Fruit fly (Drosophila melanogaster) whole organism, embryonic: Measurements from ENCODE around the gene CG43938.

ENCODE experiments used
- ATbp ChIP-seq: fragments of 200-800 bp; sonication (Bioruptor generic); optimal IDR thresholded peaks from 2 replicates; lab custom pipeline; 2017; ENCODE audit warnings: missing biosample characterization, mild to moderate bottlenecking, missing genetic modification characterization, missing genetic modification reagents
- Adf1 ChIP-seq: fragments of 200-800 bp; sonication (Bioruptor generic); IDR thresholded peaks from 2 replicates; pipeline ENCODE4 v1.3.6; 2022; ENCODE audit warnings: missing biosample characterization, missing genetic modification characterization
- B-H1 ChIP-seq: fragments of 200-800 bp; sonication (Bioruptor generic); IDR thresholded peaks from 3 replicates; pipeline ENCODE4 v1.3.6; 2022; ENCODE audit warnings: missing biosample characterization, missing genetic modification characterization
- CG12299 ChIP-seq: fragments of 200-800 bp; sonication (Bioruptor generic); optimal IDR thresholded peaks from 2 replicates; lab custom pipeline; 2018; ENCODE audit warnings: missing biosample characterization, mild to moderate bottlenecking, missing genetic modification characterization
- CG13123 ChIP-seq: fragments of 200-800 bp; sonication (Bioruptor generic); optimal IDR thresholded peaks from 2 replicates; lab custom pipeline; 2016; ENCODE audit warnings: missing biosample characterization, missing genetic modification characterization
- CG13894 ChIP-seq: fragments of 200-800 bp; sonication (Bioruptor generic); optimal IDR thresholded peaks from 3 replicates; lab custom pipeline; 2018; ENCODE audit warnings: missing biosample characterization, mild to moderate bottlenecking, missing genetic modification characterization, moderate library complexity
- CG14441 ChIP-seq: fragments of 200-800 bp; sonication (Bioruptor generic); IDR thresholded peaks from 2 replicates; pipeline ENCODE4 v1.3.6; 2022; ENCODE audit warnings: missing biosample characterization, missing genetic modification characterization
- CG14710 ChIP-seq: fragments of 200-800 bp; sonication (Bioruptor generic); optimal IDR thresholded peaks from 3 replicates; lab custom pipeline; 2019; ENCODE audit warnings: missing biosample characterization, mild to moderate bottlenecking, missing genetic modification characterization, moderate library complexity
- CG15073 ChIP-seq: fragments of 200-800 bp; sonication (Bioruptor generic); optimal IDR thresholded peaks from 2 replicates; lab custom pipeline; 2016; ENCODE audit warnings: missing biosample characterization, missing genetic modification characterization
- CG15479 ChIP-seq: fragments of 200-800 bp; sonication (Bioruptor generic); optimal IDR thresholded peaks from 3 replicates; lab custom pipeline; 2019; ENCODE audit warnings: missing biosample characterization, mild to moderate bottlenecking, missing genetic modification characterization, moderate library complexity
- CG15696 ChIP-seq: fragments of 200-800 bp; sonication (Bioruptor generic); optimal IDR thresholded peaks from 2 replicates; lab custom pipeline; 2019; ENCODE audit warnings: missing biosample characterization, mild to moderate bottlenecking, missing genetic modification characterization, moderate library complexity
- CG17328 ChIP-seq: fragments of 200-800 bp; sonication (Bioruptor generic); IDR thresholded peaks from 2 replicates; pipeline ENCODE4 v1.3.6; 2022; ENCODE audit warnings: missing biosample characterization, missing genetic modification characterization
- CG18619 ChIP-seq: fragments of 200-800 bp; sonication (Bioruptor generic); optimal IDR thresholded peaks from 3 replicates; lab custom pipeline; 2017; ENCODE audit warnings: missing biosample characterization, mild to moderate bottlenecking, missing genetic modification characterization
- CG2202 ChIP-seq: fragments of 200-800 bp; sonication (Bioruptor generic); optimal IDR thresholded peaks from 2 replicates; lab custom pipeline; 2018; ENCODE audit warnings: missing biosample characterization, mild to moderate bottlenecking, missing genetic modification characterization
- CG30431 ChIP-seq: fragments of 200-800 bp; sonication (Bioruptor generic); optimal IDR thresholded peaks from 2 replicates; lab custom pipeline; 2017; ENCODE audit warnings: missing biosample characterization, missing genetic modification characterization
- CG31365 ChIP-seq: fragments of 200-800 bp; sonication (Bioruptor generic); optimal IDR thresholded peaks from 2 replicates; lab custom pipeline; 2018; ENCODE audit warnings: missing biosample characterization, mild to moderate bottlenecking, missing genetic modification characterization
- CG5180 ChIP-seq: fragments of 200-800 bp; sonication (Bioruptor generic); optimal IDR thresholded peaks from 3 replicates; lab custom pipeline; 2017; ENCODE audit warnings: missing biosample characterization, missing genetic modification characterization, mild to moderate bottlenecking, moderate library complexity, missing genetic modification reagents
- CG6254 ChIP-seq: fragments of 200-800 bp; sonication (Bioruptor generic); optimal IDR thresholded peaks from 3 replicates; lab custom pipeline; 2017; ENCODE audit warnings: mild to moderate bottlenecking, missing biosample characterization, missing genetic modification reagents, missing genetic modification characterization
- CG6689 ChIP-seq: fragments of 200-800 bp; sonication (Bioruptor generic); IDR thresholded peaks from 2 replicates; pipeline ENCODE4 v1.3.6; 2022; ENCODE audit warnings: missing biosample characterization, missing genetic modification characterization
- CG7556 ChIP-seq: fragments of 200-800 bp; sonication (Bioruptor generic); optimal IDR thresholded peaks from 2 replicates; lab custom pipeline; 2017; ENCODE audit warnings: missing biosample characterization, mild to moderate bottlenecking, missing genetic modification characterization
- CG7987 ChIP-seq: fragments of 200-800 bp; sonication (Bioruptor generic); optimal IDR thresholded peaks from 2 replicates; lab custom pipeline; 2018; ENCODE audit warnings: missing biosample characterization, mild to moderate bottlenecking, missing genetic modification characterization, moderate library complexity
- CG8388 ChIP-seq: fragments of 200-800 bp; sonication (Bioruptor generic); optimal IDR thresholded peaks from 2 replicates; lab custom pipeline; 2019; ENCODE audit warnings: missing biosample characterization, mild to moderate bottlenecking, missing genetic modification characterization, moderate library complexity
- Deaf1 ChIP-seq: fragments of 200-800 bp; optimal IDR thresholded peaks from 3 replicates; lab custom pipeline; 2019; ENCODE audit warnings: missing biosample characterization, mild to moderate bottlenecking, missing genetic modification characterization, moderate library complexity
- Drgx ChIP-seq: fragments of 200-800 bp; sonication (Bioruptor generic); IDR thresholded peaks from 2 replicates; pipeline ENCODE4 v1.3.6; 2022; ENCODE audit warnings: missing biosample characterization, missing genetic modification characterization
- Eip74EF ChIP-seq, 2 experiments: fragments of 200-800 bp in 1 of 2; fragments of >200 bp in 1 of 2; sonication (Bioruptor generic) in 1 of 2; optimal IDR thresholded peaks; 2 replicates each; lab custom pipeline; 2017 to 2019; ENCODE audit warnings: missing biosample characterization in 2 of 2, missing genetic modification characterization in 2 of 2, mild to moderate bottlenecking in 1 of 2, moderate library complexity in 1 of 2
- HLH3B ChIP-seq: fragments of 200-800 bp; sonication (Bioruptor generic); IDR thresholded peaks from 2 replicates; pipeline ENCODE4 v1.3.6; 2022; ENCODE audit warnings: missing biosample characterization, missing genetic modification characterization
- HLHmδ ChIP-seq: fragments of 200-800 bp; sonication (Bioruptor generic); optimal IDR thresholded peaks from 2 replicates; lab custom pipeline; 2018; ENCODE audit warnings: missing biosample characterization, mild to moderate bottlenecking, missing genetic modification characterization, moderate library complexity
- HmgD ChIP-seq: fragments of 200-800 bp; sonication (Bioruptor generic); optimal IDR thresholded peaks from 3 replicates; lab custom pipeline; 2016; ENCODE audit warnings: missing biosample characterization, missing genetic modification characterization
- MTF-1 ChIP-seq: fragments of 200-800 bp; sonication (Bioruptor generic); optimal IDR thresholded peaks from 2 replicates; lab custom pipeline; 2018; ENCODE audit warnings: missing biosample characterization, mild to moderate bottlenecking, missing genetic modification characterization, borderline replicate concordance
- Max ChIP-seq: fragments of 200-800 bp; sonication (Bioruptor generic); optimal IDR thresholded peaks from 2 replicates; lab custom pipeline; 2016; ENCODE audit warnings: missing biosample characterization, mild to moderate bottlenecking, missing genetic modification characterization
- Meics ChIP-seq: fragments of 200-800 bp; sonication (Bioruptor generic); optimal IDR thresholded peaks from 2 replicates; lab custom pipeline; 2017; ENCODE audit warnings: missing biosample characterization, mild to moderate bottlenecking, missing genetic modification characterization
- Nf-YB ChIP-seq: fragments of 200-800 bp; sonication (Bioruptor generic); optimal IDR thresholded peaks from 3 replicates; lab custom pipeline; 2019; ENCODE audit warnings: missing biosample characterization, mild to moderate bottlenecking, missing genetic modification characterization, moderate library complexity
- Six4 ChIP-seq: fragments of 200-800 bp; sonication (Bioruptor generic); optimal IDR thresholded peaks from 2 replicates; lab custom pipeline; 2016; ENCODE audit warnings: missing biosample characterization, missing genetic modification characterization
- Spps ChIP-seq: fragments of 200-800 bp; sonication (Bioruptor generic); optimal IDR thresholded peaks from 2 replicates; lab custom pipeline; 2018; ENCODE audit warnings: missing biosample characterization, mild to moderate bottlenecking, missing genetic modification characterization
- aop ChIP-seq: fragments of 200-800 bp; sonication (Bioruptor generic); IDR thresholded peaks from 2 replicates; pipeline ENCODE4 v1.3.6; 2022; ENCODE audit warnings: missing biosample characterization, missing genetic modification characterization
- ara ChIP-seq: fragments of 200-800 bp; sonication (Bioruptor generic); IDR thresholded peaks from 2 replicates; pipeline ENCODE4 v1.3.6; 2022; ENCODE audit warnings: missing biosample characterization, missing genetic modification characterization
- bab2 ChIP-seq: fragments of 200-800 bp; sonication (Bioruptor generic); optimal IDR thresholded peaks from 2 replicates; lab custom pipeline; 2016; ENCODE audit warnings: missing biosample characterization, missing genetic modification characterization
- dmrt11E ChIP-seq: fragments of 200-800 bp; sonication (Bioruptor generic); optimal IDR thresholded peaks from 3 replicates; lab custom pipeline; 2018; ENCODE audit warnings: missing biosample characterization, mild to moderate bottlenecking, missing genetic modification characterization, moderate library complexity
- her ChIP-seq: fragments of 200-800 bp; sonication (Bioruptor generic); optimal IDR thresholded peaks from 2 replicates; lab custom pipeline; 2016; ENCODE audit warnings: missing biosample characterization, missing genetic modification characterization
- klu ChIP-seq: fragments of 200-800 bp; sonication (Bioruptor generic); IDR thresholded peaks from 2 replicates; pipeline ENCODE4 v1.3.6; 2022; ENCODE audit warnings: missing biosample characterization, missing genetic modification characterization
- lmd ChIP-seq: fragments of 200-800 bp; sonication (Bioruptor generic); IDR thresholded peaks from 2 replicates; pipeline ENCODE4 v1.3.6; 2022; ENCODE audit warnings: missing biosample characterization, missing genetic modification characterization
- nau ChIP-seq: fragments of 200-800 bp; sonication (Bioruptor generic); optimal IDR thresholded peaks from 3 replicates; lab custom pipeline; 2017; ENCODE audit warnings: missing biosample characterization, mild to moderate bottlenecking, missing genetic modification characterization, missing genetic modification reagents
- nom ChIP-seq: fragments of 200-800 bp; sonication (Bioruptor generic); optimal IDR thresholded peaks from 2 replicates; lab custom pipeline; 2017; ENCODE audit warnings: missing biosample characterization, missing genetic modification characterization, mild to moderate bottlenecking, moderate library complexity, missing genetic modification reagents
- pita ChIP-seq: fragments of 200-800 bp; sonication (Bioruptor generic); optimal IDR thresholded peaks from 2 replicates; lab custom pipeline; 2017; ENCODE audit warnings: missing biosample characterization, mild to moderate bottlenecking, missing genetic modification characterization
- pnt ChIP-seq: fragments of 200-800 bp; sonication (Bioruptor generic); optimal IDR thresholded peaks from 3 replicates; lab custom pipeline; 2016; ENCODE audit warnings: missing biosample characterization, missing genetic modification characterization
- sna ChIP-seq: fragments of 200-800 bp; sonication (Bioruptor generic); IDR thresholded peaks from 2 replicates; pipeline ENCODE4 v1.3.6; 2022; ENCODE audit warnings: missing biosample characterization, missing genetic modification characterization; ENCODE audit not compliant: partially characterized antibody
- sob ChIP-seq: fragments of 200-800 bp; sonication (Bioruptor generic); IDR thresholded peaks from 2 replicates; pipeline ENCODE4 v1.3.6; 2022; ENCODE audit warnings: missing biosample characterization, missing genetic modification characterization
- vfl ChIP-seq: fragments of 200-800 bp; sonication (Bioruptor generic); optimal IDR thresholded peaks from 2 replicates; lab custom pipeline; 2016; ENCODE audit warnings: missing biosample characterization, missing genetic modification characterization
- zen ChIP-seq: fragments of 200-800 bp; sonication (Bioruptor generic); optimal IDR thresholded peaks from 3 replicates; lab custom pipeline; 2018; ENCODE audit warnings: missing biosample characterization, mild to moderate bottlenecking, missing genetic modification characterization, moderate library complexity
- zfh1 ChIP-seq: fragments of 200-800 bp; sonication (Bioruptor generic); IDR thresholded peaks from 3 replicates; pipeline ENCODE4 v1.3.6; 2022; ENCODE audit warnings: missing biosample characterization, missing genetic modification characterization

Gene CG43938

dm6 chr3L:21130839-21131410, 9.5 kb downstream of the CG43938 start, which contains the start of gene ko (continued):
- TF ChIP-seq sob (GFP tag; lab: Robert Waterston, UW) (peak; percentile 29; the same call in 1 of the 2 replicates), CG14710 (tag; lab: Kevin White, UChicago) (peak; percentile 12), CG7987 (GFP tag; lab: Kevin White, UChicago) (peak; percentile 54), MTF-1 (peak; percentile 74), CG6689 (GFP tag; lab: Robert Waterston, UW) (no peak), aop (no peak), Max (GFP tag; lab: Kevin White, UChicago) (no peak), CG31365 (tag; lab: Kevin White, UChicago) (peak; percentile 30), Deaf1 (peak; percentile 51), Drgx (no peak), CG17328 (peak; percentile 68), Nf-YB (GFP tag; lab: Kevin White, UChicago) (peak; percentile 42), CG30431 (GFP tag; lab: Kevin White, UChicago) (no peak), HLH3B (GFP tag; lab: Robert Waterston, UW) (peak; percentile 24; the same call in 1 of the 2 replicates), CG18619 (GFP tag; lab: Kevin White, UChicago) (peak; percentile 17), Six4 (GFP tag; lab: Kevin White, UChicago) (peak; percentile 15), B-H1 (GFP tag; lab: Robert Waterston, UW) (no peak), CG5180 (GFP tag; lab: Kevin White, UChicago) (peak; percentile 99), HLHmδ (GFP tag; lab: Kevin White, UChicago) (peak; percentile 60), CG2202 (tag; lab: Kevin White, UChicago) (peak; percentile 69), CG8388 (GFP tag; lab: Kevin White, UChicago) (peak; percentile 21), sna (GFP tag; lab: Robert Waterston, UW) (no peak), ara (GFP tag; lab: Robert Waterston, UW) (peak; percentile 42; the same call in 1 of the 2 replicates), Spps (peak; percentile 25), pnt (GFP tag; lab: Kevin White, UChicago) (peak; percentile 17), nau (GFP tag; lab: Kevin White, UChicago) (peak; percentile 55), dmrt11E (tag; lab: Kevin White, UChicago) (peak; percentile 30), zen (tag; lab: Kevin White, UChicago) (no peak), CG13123 (GFP tag; lab: Kevin White, UChicago) (peak; percentile 9), ATbp (GFP tag; lab: Kevin White, UChicago) (peak; percentile 77), nom (GFP tag; lab: Kevin White, UChicago) (peak; percentile 9), her (GFP tag; lab: Kevin White, UChicago) (peak; percentile 11), CG15479 (GFP tag; lab: Kevin White, UChicago) (peak; percentile 25), CG12299 (peak; percentile 20), Eip74EF (GFP tag; optimal IDR thresholded peaks at IDR 0.05; lab: Kevin White, UChicago) (peak in 1 of 2 experiments; percentile 59)

- TF ChIP-seq CG7556 (GFP tag; lab: Kevin White, UChicago) (no peak), CG15696 (tag; lab: Kevin White, UChicago) (no peak), Adf1 (GFP tag; lab: Robert Waterston, UW) (no peak), HmgD (no peak), vfl (GFP tag; lab: Kevin White, UChicago) (no peak), klu (GFP tag; lab: Robert Waterston, UW) (no peak), Meics (GFP tag; lab: Kevin White, UChicago) (no peak), HLHmδ (GFP tag; lab: Kevin White, UChicago) (no peak), CG14441 (GFP tag; lab: Robert Waterston, UW) (no peak), CG6254 (GFP tag; lab: Kevin White, UChicago) (no peak), CG13894 (tag; lab: Kevin White, UChicago) (no peak), lmd (GFP tag; lab: Robert Waterston, UW) (no peak), MTF-1 (no peak), zfh1 (GFP tag; lab: Robert Waterston, UW) (no peak), pita (GFP tag; lab: Kevin White, UChicago) (no peak), bab2 (GFP tag; lab: Kevin White, UChicago) (no peak), CG15073 (GFP tag; lab: Kevin White, UChicago) (no peak)
Measured at dm6 chr3L:21131427-21131826, 10.0 kb downstream of the CG43938 start, which contains the start of gene ICA69. ICA69 (plus strand) TSS chr3L:21131446.
